Fruit fly (Drosophila melanogaster): ENCODE results near the gene Sfp87B.

Sfp87B gene

DNA sequence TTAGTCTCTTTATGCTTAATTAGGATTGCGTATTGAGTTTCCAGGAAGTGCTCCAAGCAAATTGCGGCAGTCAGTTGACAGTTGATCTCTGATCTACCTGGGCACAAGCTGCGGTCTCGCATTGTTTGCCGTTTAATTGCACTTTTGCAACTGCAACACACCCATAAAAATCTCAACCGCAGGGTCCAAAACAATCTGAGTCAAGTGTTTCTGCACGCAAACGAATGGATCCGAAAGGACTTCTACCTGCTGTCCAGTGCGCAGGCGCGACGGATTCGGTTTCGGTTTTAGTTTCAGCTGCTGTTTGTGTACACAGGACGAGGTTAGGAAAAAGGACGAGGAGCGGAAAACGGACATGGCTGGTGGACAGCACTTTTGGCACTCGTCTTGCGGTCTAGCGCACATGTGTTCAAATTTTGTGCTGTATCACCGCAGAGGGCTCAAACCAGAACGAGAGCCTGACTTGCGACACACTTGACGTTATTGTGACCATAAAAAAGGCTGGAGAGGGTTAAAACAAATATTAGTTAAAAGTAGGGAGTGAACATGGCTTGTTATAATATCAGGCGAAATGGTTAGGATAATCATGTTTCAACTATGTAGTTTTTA lies 20.4 kb upstream of the Sfp87B start:
- TF ChIP-seq Sin3A (optimal IDR thresholded peaks at IDR 0.05): no peak
- no peak for TF ChIP-seq h (optimal IDR thresholded peaks at IDR 0.05)
- TF ChIP-seq psq (optimal IDR thresholded peaks at IDR 0.05): no peak
- TF ChIP-seq Myc (optimal IDR thresholded peaks at IDR 0.05): no peak
- TF ChIP-seq insv (optimal IDR thresholded peaks at IDR 0.05): no peak
- no peak for TF ChIP-seq ttk (optimal IDR thresholded peaks at IDR 0.05)

- TF ChIP-seq Myc (optimal IDR thresholded peaks at IDR 0.05) (no peak), h (optimal IDR thresholded peaks at IDR 0.05) (no peak)
These were observed 19.0 kb upstream of the Sfp87B start, which contains the start of gene CG3942 for dm6 chr3R:12253887-12254286. Gene CG3942 (plus strand): TSS chr3R:12254187.

- TF ChIP-seq h (optimal IDR thresholded peaks at IDR 0.05) (no peak), Myc (optimal IDR thresholded peaks at IDR 0.05) (no peak), ttk (optimal IDR thresholded peaks at IDR 0.05) (no peak), psq (optimal IDR thresholded peaks at IDR 0.05) (no peak), insv (optimal IDR thresholded peaks at IDR 0.05) (no peak), Sin3A (optimal IDR thresholded peaks at IDR 0.05) (no peak)
These were observed 14.5 kb upstream of the Sfp87B start, which contains the start of the genes CG44037 and svp for dm6 chr3R:12258437-12258836. Gene CG44037 (plus strand): TSS chr3R:12258737. Gene svp (plus strand): TSS chr3R:12258737.

DNA sequence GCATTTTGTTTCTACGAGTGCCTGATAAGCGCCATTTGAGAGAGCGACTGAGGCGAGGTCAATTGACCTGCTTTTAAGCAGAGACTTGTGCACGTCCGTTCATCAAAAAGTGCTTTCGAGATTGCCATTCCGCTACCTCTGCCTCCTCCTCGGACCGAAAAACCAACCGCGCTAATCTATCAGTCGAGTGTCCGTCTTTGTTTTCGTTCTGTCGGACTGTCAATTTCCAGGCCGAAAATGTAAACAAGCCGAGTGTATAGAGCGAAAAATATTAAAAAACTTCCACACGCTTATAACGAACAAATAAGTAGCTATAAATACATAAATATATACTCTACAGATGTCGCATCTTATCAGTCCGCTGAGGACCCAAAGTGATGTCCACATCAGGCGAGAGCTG lies 13.9 kb upstream of the Sfp87B start:
- no peak for TF ChIP-seq insv (optimal IDR thresholded peaks at IDR 0.05)

dm6 chr3R:12259819-12260218 lies 13.1 kb upstream of the Sfp87B start:
- no peak for TF ChIP-seq insv (optimal IDR thresholded peaks at IDR 0.05)
- no peak for TF ChIP-seq psq (optimal IDR thresholded peaks at IDR 0.05)
- no peak for TF ChIP-seq Sin3A (optimal IDR thresholded peaks at IDR 0.05)
- TF ChIP-seq ttk (optimal IDR thresholded peaks at IDR 0.05): no peak
- TF ChIP-seq Myc (optimal IDR thresholded peaks at IDR 0.05): no peak
- no peak for TF ChIP-seq h (optimal IDR thresholded peaks at IDR 0.05)

DNA sequence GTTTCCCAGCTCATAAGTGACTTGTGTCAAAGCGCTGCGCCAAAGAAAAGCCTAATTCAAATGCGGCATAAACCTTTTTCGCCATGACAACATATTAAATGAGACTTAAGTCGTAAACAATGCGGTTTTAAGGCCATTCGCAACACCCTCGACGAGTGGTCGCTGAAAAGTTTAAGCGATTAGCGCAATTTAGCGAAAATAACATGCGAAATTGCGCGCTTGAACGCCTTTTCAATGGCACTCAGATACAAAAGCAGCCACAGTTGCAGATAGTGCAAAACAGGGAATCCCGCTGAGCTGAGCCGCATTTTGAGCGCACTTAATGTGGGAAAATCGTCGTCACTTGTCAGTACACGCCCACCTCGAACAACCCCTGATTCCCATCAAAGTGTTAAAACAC lies 12.3 kb upstream of the Sfp87B start, which contains the start of gene CG44038:
TSS of gene CG44038 (plus strand) at position 301 of the 400 bp plus-strand sequence.
- TF ChIP-seq Sin3A (optimal IDR thresholded peaks at IDR 0.05) (no peak), psq (optimal IDR thresholded peaks at IDR 0.05) (no peak), h (optimal IDR thresholded peaks at IDR 0.05) (no peak), ttk (optimal IDR thresholded peaks at IDR 0.05) (no peak)

DNA sequence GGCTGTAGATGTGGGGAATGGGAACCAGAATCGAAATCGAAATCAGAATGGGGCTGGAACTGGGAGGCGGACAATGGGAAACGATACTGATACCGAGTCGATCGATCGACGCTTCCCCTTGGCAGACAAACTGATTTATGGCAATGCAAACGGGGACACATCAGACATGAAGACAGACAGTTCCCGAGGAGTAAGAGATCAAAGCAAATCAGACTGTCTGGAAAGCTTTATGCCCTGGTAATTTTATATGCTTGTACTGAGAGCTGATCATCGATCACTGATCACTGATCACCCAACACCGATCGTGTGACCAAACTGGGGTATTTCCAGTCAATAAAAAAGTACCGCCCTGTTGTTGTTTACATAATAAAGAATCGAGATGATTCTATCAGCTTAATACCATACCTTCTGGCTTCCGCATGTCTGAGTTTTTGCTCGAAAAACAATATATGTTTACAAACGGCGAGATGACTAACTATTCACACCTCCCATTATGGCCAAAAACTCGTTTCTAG lies 3.0 kb upstream of the Sfp87B start:
- TF ChIP-seq ttk (optimal IDR thresholded peaks at IDR 0.05) (no peak), Myc (optimal IDR thresholded peaks at IDR 0.05) (no peak), insv (optimal IDR thresholded peaks at IDR 0.05) (no peak), Sin3A (optimal IDR thresholded peaks at IDR 0.05) (no peak), h (optimal IDR thresholded peaks at IDR 0.05) (no peak), psq (optimal IDR thresholded peaks at IDR 0.05) (no peak)

DNA sequence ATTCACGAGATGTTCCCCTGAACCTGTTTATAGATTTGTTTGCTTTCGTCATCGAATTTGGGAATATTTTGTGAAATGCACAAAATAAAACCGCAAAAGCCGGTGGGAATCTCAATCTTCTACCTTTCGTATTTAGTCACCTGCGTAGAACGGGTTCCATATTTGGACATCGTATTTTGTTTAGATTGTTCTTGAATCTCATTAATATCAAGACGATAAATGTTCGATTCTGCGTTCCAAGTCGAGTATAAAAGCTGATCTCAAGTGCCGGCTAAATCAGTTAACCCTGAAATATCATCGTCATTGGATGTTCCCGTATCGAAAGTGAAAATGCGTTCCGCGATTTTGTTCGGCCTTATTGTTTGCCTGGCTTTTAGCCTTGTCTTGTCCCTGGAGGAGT lies 2.3 kb upstream of the Sfp87B start, which contains the start of gene CG17738:
TSS of gene CG17738 (plus strand) at position 301 of the 400 bp plus-strand sequence.
- TF ChIP-seq insv (optimal IDR thresholded peaks at IDR 0.05) (no peak), Sin3A (optimal IDR thresholded peaks at IDR 0.05) (no peak), ttk (optimal IDR thresholded peaks at IDR 0.05) (no peak), Myc (optimal IDR thresholded peaks at IDR 0.05) (no peak), psq (optimal IDR thresholded peaks at IDR 0.05) (no peak), h (optimal IDR thresholded peaks at IDR 0.05) (no peak)

DNA sequence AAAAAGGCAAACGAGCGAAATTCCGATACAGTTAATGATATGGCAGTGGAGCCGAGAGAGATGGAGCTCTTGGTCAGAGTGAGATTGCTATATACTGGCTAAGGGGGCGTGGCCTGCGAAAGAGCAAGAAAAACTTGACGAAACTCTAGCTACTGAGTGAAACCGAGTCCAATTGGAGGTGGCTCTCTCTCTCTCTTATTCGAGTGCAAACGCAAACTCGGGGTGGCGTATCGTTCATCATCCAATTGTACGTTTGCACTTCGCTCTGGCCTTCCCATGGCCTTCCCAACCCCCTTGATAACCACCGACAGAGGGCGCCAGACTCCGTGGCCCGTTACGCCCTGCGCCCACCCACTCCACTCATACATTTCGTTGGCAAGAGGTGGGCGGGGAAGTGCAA lies 6.1 kb downstream of the Sfp87B start:
- TF ChIP-seq insv (optimal IDR thresholded peaks at IDR 0.05) (no peak), psq (optimal IDR thresholded peaks at IDR 0.05) (no peak), ttk (optimal IDR thresholded peaks at IDR 0.05) (no peak)

- TF ChIP-seq Sin3A (optimal IDR thresholded peaks at IDR 0.05): no peak
- TF ChIP-seq h (optimal IDR thresholded peaks at IDR 0.05): no peak
- TF ChIP-seq ttk (optimal IDR thresholded peaks at IDR 0.05): no peak
- TF ChIP-seq insv (optimal IDR thresholded peaks at IDR 0.05): no peak
- TF ChIP-seq Myc (optimal IDR thresholded peaks at IDR 0.05): no peak
- no peak for TF ChIP-seq psq (optimal IDR thresholded peaks at IDR 0.05)
These were observed 7.9 kb downstream of the Sfp87B start for dm6 chr3R:12280729-12281342.

dm6 chr3R:12285589-12285988 lies 12.7 kb downstream of the Sfp87B start:
- no peak for TF ChIP-seq h (optimal IDR thresholded peaks at IDR 0.05)
- no peak for TF ChIP-seq Sin3A (optimal IDR thresholded peaks at IDR 0.05)

dm6 chr3R:12288580-12289299 lies 15.8 kb downstream of the Sfp87B start:
- no peak for TF ChIP-seq ttk (optimal IDR thresholded peaks at IDR 0.05)
- no peak for TF ChIP-seq h (optimal IDR thresholded peaks at IDR 0.05)
- TF ChIP-seq psq (optimal IDR thresholded peaks at IDR 0.05): no peak
- TF ChIP-seq Sin3A (optimal IDR thresholded peaks at IDR 0.05): no peak
- TF ChIP-seq Myc (optimal IDR thresholded peaks at IDR 0.05): no peak
- no peak for TF ChIP-seq insv (optimal IDR thresholded peaks at IDR 0.05)
